Worm (Caenorhabditis elegans): Measurements from ENCODE around the gene col-115.

Gene col-115

DNA sequence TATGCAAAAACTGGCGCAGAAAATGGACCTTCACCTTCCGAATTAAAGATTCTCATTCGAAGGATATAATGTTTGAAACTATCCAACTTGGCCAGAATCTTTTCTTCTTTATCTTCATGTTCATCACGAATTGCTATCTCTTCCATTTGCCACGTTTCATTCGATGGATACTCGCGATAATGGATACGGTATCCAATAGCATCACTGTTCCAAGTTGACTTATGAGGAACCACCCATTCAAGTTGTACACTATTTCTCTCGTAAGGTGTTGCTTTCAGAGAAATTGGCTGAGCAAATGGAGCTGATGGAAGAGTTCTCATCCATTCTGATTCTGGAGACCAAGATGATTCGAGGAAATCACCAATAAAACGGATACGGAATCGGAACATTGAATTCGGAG is 6.2 kb downstream of the col-115 start:
- no peak for TF ChIP-seq nhr-47 (tag; optimal IDR thresholded peaks at IDR 0.05)
- TF ChIP-seq efl-1 (optimal IDR thresholded peaks at IDR 0.05): no peak
- TF ChIP-seq efl-1 (GFP tag; optimal IDR thresholded peaks at IDR 0.05 in 1 of 2): peak in 1 of 2 experiments; percentile 51
- TF ChIP-seq elt-2 (tag; optimal IDR thresholded peaks at IDR 0.05): no peak

DNA sequence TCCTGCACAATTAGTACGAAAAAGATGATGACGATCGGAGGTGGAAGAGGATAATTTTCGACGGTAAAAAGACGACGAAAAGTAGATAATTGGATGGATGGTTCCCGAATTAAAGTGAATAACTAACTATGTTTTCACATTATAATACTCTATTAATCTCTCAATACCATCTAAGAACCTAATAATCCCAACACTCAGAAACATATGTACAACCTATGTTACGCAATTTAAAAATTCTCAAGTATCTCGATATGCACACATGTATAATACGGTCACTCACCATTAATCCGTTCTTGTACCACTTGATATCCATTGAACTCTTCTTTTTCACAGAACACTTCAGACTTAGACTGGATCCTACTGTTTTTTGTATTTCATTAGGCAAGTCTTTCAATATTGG is 12.3 kb downstream of the col-115 start:
- TF ChIP-seq grh-1 (GFP tag; IDR thresholded peaks at IDR 0.05): no peak
- TF ChIP-seq skn-1 (tag; optimal IDR thresholded peaks at IDR 0.05): no peak
- peak; percentile 43 for TF ChIP-seq blmp-1 (tag; optimal IDR thresholded peaks at IDR 0.05)
- TF ChIP-seq nhr-85 (tag): peak; percentile 75

DNA sequence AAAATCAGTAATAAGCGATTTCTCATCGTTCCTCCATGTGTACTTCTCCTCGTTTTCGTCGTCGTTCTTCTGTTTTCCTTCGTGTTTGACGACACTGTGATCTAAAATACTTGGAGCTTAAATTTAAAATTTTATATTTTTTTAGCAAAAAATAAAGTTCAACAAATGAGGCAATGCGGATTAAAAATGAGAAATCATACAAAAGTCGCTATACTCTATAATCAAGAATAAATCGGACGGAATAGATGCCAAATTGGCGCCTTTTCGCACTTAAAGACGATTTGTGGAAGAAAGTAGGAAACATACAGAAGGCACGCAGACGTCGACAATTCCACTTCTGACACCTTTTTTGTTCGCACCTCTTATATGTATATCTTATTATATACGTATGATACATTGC is 15.5 kb downstream of the col-115 start, which contains the start of gene rig-4:
rig-4 (minus strand) TSS at position 101 of the 400 bp plus-strand sequence.
- TF ChIP-seq ces-1 (GFP tag; optimal IDR thresholded peaks at IDR 0.05): no peak
- TF ChIP-seq pag-3 (tag; optimal IDR thresholded peaks at IDR 0.05; ENCODE audit: borderline replicate concordance, insufficient read depth): no peak
- TF ChIP-seq fkh-8 (tag; optimal IDR thresholded peaks at IDR 0.05): no peak
- TF ChIP-seq unc-86 (tag; optimal IDR thresholded peaks at IDR 0.05): no peak
- no peak for TF ChIP-seq nhr-76 (tag; optimal IDR thresholded peaks at IDR 0.05)
- no peak for TF ChIP-seq nhr-12 (tag; optimal IDR thresholded peaks at IDR 0.05)
- TF ChIP-seq hpl-2 (GFP tag; optimal IDR thresholded peaks at IDR 0.05): no peak
- no peak for TF ChIP-seq vab-15 (tag; optimal IDR thresholded peaks at IDR 0.05)
- TF ChIP-seq zip-4 (GFP tag; optimal IDR thresholded peaks at IDR 0.05): no peak

DNA sequence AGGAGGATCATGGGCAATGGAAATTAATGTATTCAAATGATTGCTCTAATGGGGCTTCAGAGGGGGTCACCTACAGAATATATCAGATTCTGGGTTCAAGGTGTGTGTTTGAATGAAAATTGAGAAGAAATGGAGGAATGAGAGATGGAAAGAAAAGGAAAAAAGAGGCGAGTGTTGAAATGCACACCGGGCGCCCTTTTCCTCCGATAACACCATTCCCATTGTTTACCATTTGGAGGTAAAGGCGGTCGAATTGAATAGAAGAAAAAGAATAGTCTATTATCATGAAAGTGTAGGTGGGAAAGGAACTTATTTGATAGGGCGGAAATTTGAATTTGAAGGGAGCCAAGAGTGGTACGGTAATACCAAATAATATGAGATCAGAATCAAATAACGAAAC is 16.9 kb downstream of the col-115 start:
- TF ChIP-seq elt-2 (tag; optimal IDR thresholded peaks at IDR 0.05) (peak; percentile 18), F16B12.6 (tag; optimal IDR thresholded peaks at IDR 0.05) (no peak), isw-1 (GFP tag; IDR thresholded peaks at IDR 0.05) (no peak), nhr-12 (tag; optimal IDR thresholded peaks at IDR 0.05) (no peak), nhr-90 (tag; optimal IDR thresholded peaks at IDR 0.05; ENCODE audit: poor library complexity) (no peak), elt-3 (tag; optimal IDR thresholded peaks at IDR 0.05) (no peak), mef-2 (tag; optimal IDR thresholded peaks at IDR 0.05) (no peak), zag-1 (tag; optimal IDR thresholded peaks at IDR 0.05) (no peak)

DNA sequence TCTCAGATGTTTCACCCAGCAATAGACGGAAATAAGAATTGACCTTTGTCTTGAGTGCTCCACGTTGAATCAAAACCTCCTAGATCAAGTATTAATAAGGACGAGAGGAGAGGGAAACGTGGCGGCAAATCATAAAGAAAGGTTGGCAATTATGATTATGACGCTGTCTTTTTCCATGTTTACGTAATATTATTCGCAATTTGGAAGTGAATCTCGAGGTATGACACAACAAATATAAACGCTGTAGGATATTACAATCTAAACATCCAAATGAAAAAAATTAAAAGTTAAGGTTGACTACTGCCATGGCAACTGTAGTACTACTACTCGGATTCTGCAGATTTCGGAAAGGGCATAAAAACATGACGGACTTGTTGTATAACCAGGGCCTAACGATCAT is 17.7 kb downstream of the col-115 start:
- TF ChIP-seq ets-5 (GFP tag; IDR thresholded peaks at IDR 0.05): no peak

DNA sequence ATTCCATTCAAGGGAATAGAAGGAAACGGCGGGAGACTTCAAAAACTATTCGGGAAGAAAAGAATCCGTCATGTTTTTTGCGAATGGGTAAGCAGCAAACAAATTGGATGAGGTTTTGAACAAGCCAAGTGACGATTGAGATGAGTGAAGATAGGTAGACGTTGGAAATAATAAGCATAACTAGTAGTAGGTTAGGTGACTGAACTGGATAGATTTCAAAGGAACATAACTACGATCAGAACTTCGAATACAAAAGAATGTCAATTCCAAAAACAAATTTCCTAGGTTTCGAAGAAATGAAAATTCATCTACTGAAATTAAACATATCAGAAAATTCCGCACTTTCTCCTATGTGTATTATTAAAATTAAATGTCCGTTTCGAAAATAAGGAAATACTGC is 19.1 kb downstream of the col-115 start:
- TF ChIP-seq pag-3 (tag; optimal IDR thresholded peaks at IDR 0.05; ENCODE audit: borderline replicate concordance, insufficient read depth) (no peak), ztf-4 (tag; optimal IDR thresholded peaks at IDR 0.05) (no peak), snpc-4 (tag; optimal IDR thresholded peaks at IDR 0.05) (no peak), zag-1 (tag; optimal IDR thresholded peaks at IDR 0.05) (no peak), swsn-7 (tag; optimal IDR thresholded peaks at IDR 0.05) (no peak), pax-3 (tag; optimal IDR thresholded peaks at IDR 0.05) (no peak), blmp-1 (tag; optimal IDR thresholded peaks at IDR 0.05) (no peak), lin-39 (tag; optimal IDR thresholded peaks at IDR 0.05) (no peak), lin-15B (tag; optimal IDR thresholded peaks at IDR 0.05) (no peak), sup-37 (GFP tag; optimal IDR thresholded peaks at IDR 0.05) (no peak), nhr-28 (tag; optimal IDR thresholded peaks at IDR 0.05) (no peak), irx-1 (tag; optimal IDR thresholded peaks at IDR 0.05) (no peak), C04F5.9 (tag; optimal IDR thresholded peaks at IDR 0.05) (no peak), ceh-82 (tag; optimal IDR thresholded peaks at IDR 0.05) (no peak), grh-1 (GFP tag; IDR thresholded peaks at IDR 0.05) (no peak), nhr-90 (tag; optimal IDR thresholded peaks at IDR 0.05; ENCODE audit: poor library complexity) (no peak), fkh-10 (GFP tag; optimal IDR thresholded peaks at IDR 0.05) (no peak), mab-9 (GFP tag; IDR thresholded peaks at IDR 0.05) (no peak), nhr-47 (tag; optimal IDR thresholded peaks at IDR 0.05) (no peak), nhr-71 (tag; optimal IDR thresholded peaks at IDR 0.05) (no peak)
